Fruit fly (Drosophila melanogaster): ENCODE results near the gene CG5854.
A peak's percentile ranks its signal among the peaks of the same experiment; 100 is the strongest.

CG5854 gene

DNA sequence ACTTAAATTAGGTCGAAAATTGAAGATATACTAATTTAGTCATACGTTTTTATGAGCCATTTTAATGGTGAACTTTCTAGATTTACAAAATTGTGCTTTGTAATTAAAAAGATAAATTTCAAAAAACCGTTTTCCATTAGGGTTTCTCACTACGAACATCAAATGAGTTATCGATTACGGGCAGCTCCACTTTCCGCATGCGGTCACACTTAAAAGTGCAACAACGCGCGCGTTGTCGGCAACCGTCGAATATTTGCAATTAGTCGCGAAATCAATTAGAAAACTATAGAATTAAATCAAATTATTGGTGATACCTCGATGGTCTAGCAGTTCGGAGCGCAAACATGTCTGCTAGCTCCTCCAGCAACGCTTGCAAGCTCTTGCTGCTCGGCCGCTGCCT is 9.5 kb upstream of the CG5854 start, which contains the start of gene Ndc1 (continued):
- TF ChIP-seq HHEX (GFP tag; optimal IDR thresholded peaks at IDR 0.05) (no peak), cwo (GFP tag; optimal IDR thresholded peaks at IDR 0.05) (no peak), CrebB (tag; optimal IDR thresholded peaks at IDR 0.05) (no peak), Opbp (GFP tag; IDR thresholded peaks at IDR 0.05; ENCODE audit: partially characterized antibody) (no peak), Atf3 (GFP tag; optimal IDR thresholded peaks at IDR 0.05) (no peak), luna (GFP tag; optimal IDR thresholded peaks at IDR 0.05) (no peak), CG2120 (GFP tag; optimal IDR thresholded peaks at IDR 0.05) (no peak), Scr (GFP tag; IDR thresholded peaks at IDR 0.05; ENCODE audit: partially characterized antibody) (peak; percentile 27; the same call in 1 of the 2 replicates), Sry-β (GFP tag; optimal IDR thresholded peaks at IDR 0.05) (no peak), gsb-n (tag; optimal IDR thresholded peaks at IDR 0.05) (no peak), CG43689 (GFP tag; IDR thresholded peaks at IDR 0.05) (no peak), CG7745 (tag; optimal IDR thresholded peaks at IDR 0.05) (no peak), CG3847 (GFP tag; IDR thresholded peaks at IDR 0.05) (no peak), CG4328 (GFP tag; optimal IDR thresholded peaks at IDR 0.05) (no peak), nerfin-1 (tag; optimal IDR thresholded peaks at IDR 0.05) (no peak), Deaf1 (tag; optimal IDR thresholded peaks at IDR 0.05) (no peak), CG17328 (GFP tag; IDR thresholded peaks at IDR 0.05) (no peak), CG10979 (tag; optimal IDR thresholded peaks at IDR 0.05) (no peak), sd (tag; optimal IDR thresholded peaks at IDR 0.05) (no peak), Drgx (GFP tag; IDR thresholded peaks at IDR 0.05) (no peak), CG2202 (tag; optimal IDR thresholded peaks at IDR 0.05) (no peak), stwl (tag; optimal IDR thresholded peaks at IDR 0.05) (peak; percentile 6), CG8290 (GFP tag; optimal IDR thresholded peaks at IDR 0.05) (no peak), CG8290 (tag; optimal IDR thresholded peaks at IDR 0.05) (no peak), CG10147 (GFP tag; optimal IDR thresholded peaks at IDR 0.05) (no peak), eyg (GFP tag; optimal IDR thresholded peaks at IDR 0.05) (no peak), prd (optimal IDR thresholded peaks at IDR 0.05) (no peak), prd (GFP tag; IDR thresholded peaks at IDR 0.05) (no peak), CG18262 (tag; optimal IDR thresholded peaks at IDR 0.05) (no peak), CG34376 (GFP tag; optimal IDR thresholded peaks at IDR 0.05) (no peak), exex (tag; optimal IDR thresholded peaks at IDR 0.05) (no peak), CG9817 (tag; optimal IDR thresholded peaks at IDR 0.05) (no peak), CG15514 (GFP tag; optimal IDR thresholded peaks at IDR 0.05) (peak; percentile 25), Lhr (GFP tag; optimal IDR thresholded peaks at IDR 0.05) (no peak), CG12391 (tag; optimal IDR thresholded peaks at IDR 0.05) (no peak), CG4854 (GFP tag; optimal IDR thresholded peaks at IDR 0.05) (no peak), pan (optimal IDR thresholded peaks at IDR 0.05) (no peak), pan (GFP tag; optimal IDR thresholded peaks at IDR 0.05 in 1 of 2, IDR thresholded peaks at IDR 0.05 in 1 of 2) (no peak), amos (GFP tag; IDR thresholded peaks at IDR 0.05; ENCODE audit: partially characterized antibody) (peak; percentile 15; the same call in 1 of the 2 replicates), ems (GFP tag; optimal IDR thresholded peaks at IDR 0.05) (no peak), sim (GFP tag; IDR thresholded peaks at IDR 0.05) (no peak), CG2116 (GFP tag; optimal IDR thresholded peaks at IDR 0.05) (peak; percentile 57), Ada2b (GFP tag; IDR thresholded peaks at IDR 0.05) (no peak), Optix (GFP tag; IDR thresholded peaks at IDR 0.05) (no peak), ro (GFP tag; IDR thresholded peaks at IDR 0.05) (no peak), ato (GFP tag; IDR thresholded peaks at IDR 0.05; ENCODE audit: partially characterized antibody) (no peak), CG17385 (GFP tag; optimal IDR thresholded peaks at IDR 0.05) (no peak), Hey (tag; optimal IDR thresholded peaks at IDR 0.05) (no peak), fu2 (GFP tag; optimal IDR thresholded peaks at IDR 0.05) (no peak), Rfx (GFP tag; IDR thresholded peaks at IDR 0.05) (no peak), hkb (optimal IDR thresholded peaks at IDR 0.05) (no peak), hkb (GFP tag; IDR thresholded peaks at IDR 0.05) (no peak)
